Worm (Caenorhabditis elegans) whole organism, late embryonic: ENCODE data around the gene C24D10.5.

ENCODE experiments used
- K02D7.2 ChIP-seq: sonication (generic microtip); optimal IDR thresholded peaks from 2 replicates; lab custom pipeline; 2017; ENCODE audit warnings: mild to moderate bottlenecking, missing genetic modification characterization, missing compliant biosample characterization
- ceh-6 ChIP-seq: fragments of 200-800 bp; sonication (Bioruptor generic); optimal IDR thresholded peaks from 2 replicates; lab custom pipeline; 2018; ENCODE audit warnings: mild to moderate bottlenecking, missing genetic modification characterization, missing compliant biosample characterization
- elt-4 ChIP-seq: sonication (generic microtip); optimal IDR thresholded peaks from 2 replicates; lab custom pipeline; 2016; ENCODE audit warnings: missing genetic modification characterization, missing compliant biosample characterization
- fkh-10 ChIP-seq: fragments of 150-350 bp; optimal IDR thresholded peaks from 2 replicates; lab custom pipeline; 2014; ENCODE audit warnings: missing biosample characterization, missing genetic modification reagents, missing genetic modification characterization
- gmeb-2 ChIP-seq: sonication (generic microtip); optimal IDR thresholded peaks from 2 replicates; lab custom pipeline; 2016; ENCODE audit warnings: missing genetic modification characterization, inconsistent platforms, missing compliant biosample characterization
- nhr-11 ChIP-seq: fragments of 150-350 bp; optimal IDR thresholded peaks from 2 replicates; lab custom pipeline; 2014; ENCODE audit warnings: missing biosample characterization, missing genetic modification characterization
- syd-9 ChIP-seq: sonication (generic microtip); optimal IDR thresholded peaks from 2 replicates; lab custom pipeline; 2016; ENCODE audit warnings: mild to moderate bottlenecking, missing genetic modification characterization, moderate library complexity, missing compliant biosample characterization

ce11 chrIV:5171994-5172528, 22.2 kb downstream of the C24D10.5 start:
- no peak for TF ChIP-seq nhr-11
- TF ChIP-seq fkh-10 (GFP tag; lab: Kevin White, UChicago), result no peak
- TF ChIP-seq elt-4 (tag; lab: Kevin White, UChicago), result no peak
- TF ChIP-seq ceh-6, result no peak
- TF ChIP-seq gmeb-2 (tag; lab: Kevin White, UChicago), result no peak
- no peak for TF ChIP-seq syd-9 (tag; lab: Kevin White, UChicago)
- TF ChIP-seq K02D7.2 (tag; lab: Kevin White, UChicago), result no peak
